Worm (Caenorhabditis elegans): Measurements from ENCODE around the gene F17C8.6.

F17C8.6 gene

DNA sequence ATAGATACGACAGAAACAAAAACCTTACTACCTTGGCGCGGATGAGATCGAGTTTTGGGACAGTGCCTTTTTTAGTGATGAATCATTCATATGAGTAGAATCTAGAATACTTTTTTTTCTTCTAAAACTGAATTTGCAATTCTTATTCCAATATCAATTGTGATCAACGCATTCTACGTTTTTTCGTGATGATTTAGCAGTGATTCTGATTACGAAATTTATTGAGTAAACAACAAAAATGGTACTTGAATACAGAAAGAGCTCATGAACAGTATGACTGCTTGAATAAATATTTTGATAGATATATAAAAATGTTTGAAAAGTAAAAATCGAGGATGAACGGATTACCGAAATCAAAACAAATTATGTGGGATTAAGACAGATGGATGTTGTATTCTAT is 30.7 kb downstream of the F17C8.6 start, which contains the start of gene him-18:
Gene him-18, minus strand, starts transcription at position 101 of the 400 bp plus-strand sequence.
- TF ChIP-seq dpl-1 (GFP tag; optimal IDR thresholded peaks at IDR 0.05) (no peak), Y67H2A.10 (GFP tag; conservative IDR thresholded peaks at IDR 0.05) (no peak), pha-4 (tag; optimal IDR thresholded peaks at IDR 0.05) (no peak), akir-1 (GFP tag; optimal IDR thresholded peaks at IDR 0.05) (no peak), athp-1 (tag; optimal IDR thresholded peaks at IDR 0.05) (no peak), nfya-2 (GFP tag; IDR thresholded peaks at IDR 0.05) (no peak), Y56A3A.18 (GFP tag; IDR thresholded peaks at IDR 0.05) (no peak)

ce11 chrIII:4708909-4709308 is 36.9 kb downstream of the F17C8.6 start, which contains the start of gene T04A8.18:
Gene T04A8.18 (plus strand): TSS chrIII:4709209.
- TF ChIP-seq nfya-1 (tag; optimal IDR thresholded peaks at IDR 0.05; ENCODE audit: borderline replicate concordance, insufficient read depth) (no peak), Y79H2A.3 (GFP tag; conservative IDR thresholded peaks at IDR 0.05) (no peak), D2030.7 (GFP tag; IDR thresholded peaks at IDR 0.05) (no peak), repo-1 (tag; optimal IDR thresholded peaks at IDR 0.05) (no peak), unc-62 (GFP tag; optimal IDR thresholded peaks at IDR 0.05) (no peak), B0336.3 (GFP tag; IDR thresholded peaks at IDR 0.05) (no peak), nhr-179 (tag; optimal IDR thresholded peaks at IDR 0.05) (no peak), ztf-3 (GFP tag; optimal IDR thresholded peaks at IDR 0.05) (no peak)

DNA sequence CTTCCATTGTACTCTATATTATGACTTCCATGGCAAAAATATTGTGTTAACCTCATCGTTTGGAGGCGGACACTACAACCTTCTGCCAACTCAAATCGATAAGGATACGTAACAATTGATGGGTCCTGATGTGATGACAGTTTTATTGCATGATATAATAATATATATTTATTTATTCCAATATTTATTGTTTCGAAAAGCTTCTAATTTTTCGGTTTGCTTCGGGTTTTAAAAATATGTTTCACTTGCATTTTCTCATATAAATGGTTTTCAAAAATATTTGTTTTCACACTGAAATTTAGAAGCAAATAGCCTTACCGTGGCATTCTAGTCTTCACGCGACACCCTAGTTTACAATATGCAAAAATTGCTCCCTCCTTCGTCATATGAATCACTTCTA is 39.2 kb downstream of the F17C8.6 start, which contains the start of gene T04A8.13:
Gene T04A8.13, plus strand, starts transcription at position 301 of the 400 bp plus-strand sequence.
- TF ChIP-seq madf-6 (GFP tag; IDR thresholded peaks at IDR 0.05): no peak
- no peak for TF ChIP-seq F22D6.2 (tag; optimal IDR thresholded peaks at IDR 0.05)
- no peak for TF ChIP-seq zim-3 (tag; optimal IDR thresholded peaks at IDR 0.05)
- TF ChIP-seq him-1 (tag; optimal IDR thresholded peaks at IDR 0.05): no peak
- no peak for TF ChIP-seq hlh-26 (GFP tag; conservative IDR thresholded peaks at IDR 0.05)
- no peak for TF ChIP-seq fkh-3 (tag; optimal IDR thresholded peaks at IDR 0.05)
- TF ChIP-seq mel-28 (tag; optimal IDR thresholded peaks at IDR 0.05; ENCODE audit: borderline replicate concordance): no peak
- no peak for TF ChIP-seq cebp-1 (GFP tag; IDR thresholded peaks at IDR 0.05)
- TF ChIP-seq cebp-1 (tag; optimal IDR thresholded peaks at IDR 0.05): no peak
- TF ChIP-seq sea-2 (GFP tag; IDR thresholded peaks at IDR 0.05): no peak
- no peak for TF ChIP-seq rec-8 (tag; optimal IDR thresholded peaks at IDR 0.05)
- TF ChIP-seq F57A8.1 (GFP tag; optimal IDR thresholded peaks at IDR 0.05): no peak
- TF ChIP-seq F10E7.11 (tag; optimal IDR thresholded peaks at IDR 0.05): no peak
- no peak for TF ChIP-seq die-1 (tag; optimal IDR thresholded peaks at IDR 0.05)
- no peak for TF ChIP-seq ztf-25 (GFP tag; IDR thresholded peaks at IDR 0.05)
- no peak for TF ChIP-seq lin-40 (tag; optimal IDR thresholded peaks at IDR 0.05)
- no peak for TF ChIP-seq nhr-120 (GFP tag; IDR thresholded peaks at IDR 0.05)
- TF ChIP-seq egl-18 (GFP tag; IDR thresholded peaks at IDR 0.05): no peak
- no peak for TF ChIP-seq unc-62 (GFP tag; optimal IDR thresholded peaks at IDR 0.05)

ce11 chrIII:4705207-4705606 is 40.6 kb downstream of the F17C8.6 start, which contains the start of gene pgap-2:
Gene pgap-2 (plus strand): TSS chrIII:4705507.
- TF ChIP-seq Y67H2A.10 (GFP tag; conservative IDR thresholded peaks at IDR 0.05) (no peak), B0035.1 (tag; optimal IDR thresholded peaks at IDR 0.05) (no peak), F49E8.2 (tag; optimal IDR thresholded peaks at IDR 0.05; ENCODE audit: insufficient read depth) (no peak)
